Worm (Caenorhabditis elegans): ENCODE data around the gene F32A5.4.

The F32A5.4 gene

DNA sequence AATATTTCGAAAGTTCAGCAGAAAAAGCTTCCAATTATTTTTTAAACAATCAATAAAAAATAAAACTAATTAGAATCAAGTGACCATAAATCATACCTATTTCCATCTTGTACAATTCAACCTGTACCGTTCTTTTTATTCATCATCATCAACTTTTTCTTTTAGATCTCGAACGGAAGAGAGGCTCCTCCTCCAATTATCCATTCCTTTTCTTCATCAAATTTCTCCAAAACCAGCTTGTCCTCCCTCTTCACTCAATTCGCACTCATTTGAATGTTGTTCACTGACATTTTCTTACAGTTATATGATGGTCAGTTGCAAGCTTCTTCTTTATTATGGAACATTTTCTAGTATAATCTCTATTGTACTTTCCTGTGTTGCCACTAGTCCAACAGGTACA lies 32.9 kb downstream of the F32A5.4 start, which contains the start of gene C30G12.4:
C30G12.4 (plus strand) TSS at position 301 of the 400 bp plus-strand sequence.
- TF ChIP-seq C06A6.2 (GFP tag; conservative IDR thresholded peaks at IDR 0.05) (no peak), T07F8.4 (tag; optimal IDR thresholded peaks at IDR 0.05) (no peak), Y67H2A.10 (GFP tag; conservative IDR thresholded peaks at IDR 0.05) (no peak), hrde-1 (tag; optimal IDR thresholded peaks at IDR 0.05; ENCODE audit: borderline replicate concordance) (no peak), F49E8.2 (tag; optimal IDR thresholded peaks at IDR 0.05; ENCODE audit: insufficient read depth) (no peak), ceh-58 (GFP tag; IDR thresholded peaks at IDR 0.05) (no peak), F57C9.4 (tag; optimal IDR thresholded peaks at IDR 0.05) (no peak), lin-35 (GFP tag; optimal IDR thresholded peaks at IDR 0.05) (no peak), zfh-2 (GFP tag; conservative IDR thresholded peaks at IDR 0.05) (no peak), B0035.1 (tag; optimal IDR thresholded peaks at IDR 0.05) (no peak), rcor-1 (GFP tag; IDR thresholded peaks at IDR 0.05) (no peak), somi-1 (GFP tag; optimal IDR thresholded peaks at IDR 0.05) (no peak), B0261.1 (tag; optimal IDR thresholded peaks at IDR 0.05) (no peak), sea-2 (GFP tag; IDR thresholded peaks at IDR 0.05) (no peak), ztf-25 (GFP tag; IDR thresholded peaks at IDR 0.05) (no peak)

DNA sequence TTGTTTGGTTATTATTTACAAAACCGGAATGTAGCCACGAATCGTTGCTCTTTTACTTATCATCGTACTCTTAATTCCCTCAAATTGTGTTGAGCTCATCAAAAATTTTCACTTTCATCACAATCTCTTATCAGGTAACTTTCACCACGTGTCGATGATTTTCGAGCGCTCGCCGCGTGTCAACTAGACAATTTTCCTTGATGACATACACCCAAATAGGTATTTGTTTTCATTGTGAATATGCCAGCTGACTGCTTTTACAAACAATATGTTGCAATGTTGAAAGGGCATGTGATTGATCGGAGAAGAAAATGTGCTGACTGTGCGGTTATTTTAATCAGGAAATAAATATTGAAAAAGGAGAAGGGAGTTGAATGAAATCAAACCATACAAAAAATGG lies 35.7 kb downstream of the F32A5.4 start:
- TF ChIP-seq let-607 (tag; optimal IDR thresholded peaks at IDR 0.05) (peak in 1 of 2 experiments; percentile 4), pha-4 (tag; optimal IDR thresholded peaks at IDR 0.05) (peak; percentile 35), lsl-1 (GFP tag; optimal IDR thresholded peaks at IDR 0.05) (no peak), Y67H2A.10 (GFP tag; conservative IDR thresholded peaks at IDR 0.05) (no peak), nhr-80 (tag; optimal IDR thresholded peaks at IDR 0.05) (peak; percentile 76)

DNA sequence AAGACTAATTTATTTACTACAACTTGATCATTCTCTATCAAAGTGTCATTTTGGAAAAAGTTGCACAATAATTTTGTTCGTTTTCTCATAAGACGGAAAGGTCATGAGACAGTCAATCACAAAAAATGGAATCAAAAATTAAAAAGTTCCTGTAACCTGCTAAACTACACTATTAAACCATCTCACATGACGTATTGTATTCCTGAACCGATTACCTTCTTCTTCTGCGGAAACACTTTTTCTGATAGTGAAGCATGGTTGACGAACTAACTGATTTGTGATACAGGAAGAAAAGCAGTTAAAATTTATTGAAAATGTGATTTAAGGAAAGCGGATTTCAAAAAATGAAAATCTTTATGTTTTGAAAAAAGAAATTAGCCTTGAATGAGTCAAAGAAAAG lies 40.8 kb downstream of the F32A5.4 start:
- peak; percentile 62 for TF ChIP-seq nhr-80 (tag; optimal IDR thresholded peaks at IDR 0.05)
- TF ChIP-seq pbrm-1 (GFP tag; IDR thresholded peaks at IDR 0.05), result no peak

DNA sequence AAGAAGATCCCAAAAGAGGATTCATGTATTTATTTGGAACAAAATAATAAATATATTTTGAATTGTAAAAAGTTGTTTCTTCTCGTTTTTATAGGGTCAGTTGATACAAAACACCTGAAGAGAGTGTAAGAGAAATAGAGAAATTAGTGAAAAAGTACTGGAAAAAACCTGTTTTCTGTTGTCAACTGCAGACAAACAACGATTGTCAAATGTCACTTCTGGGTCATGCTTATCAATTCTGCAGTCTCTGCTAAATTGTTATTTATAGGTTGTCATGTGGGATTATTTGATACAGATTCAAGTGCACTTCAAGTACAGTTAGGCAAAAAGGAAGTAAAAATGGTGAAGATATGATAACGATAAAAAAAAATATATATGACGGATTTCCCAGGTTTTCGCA lies 43.6 kb downstream of the F32A5.4 start:
- peak; percentile 35 for TF ChIP-seq lin-40 (tag; optimal IDR thresholded peaks at IDR 0.05)
- no peak for TF ChIP-seq F55B11.4 (tag; optimal IDR thresholded peaks at IDR 0.05; ENCODE audit: borderline replicate concordance, insufficient read depth)

DNA sequence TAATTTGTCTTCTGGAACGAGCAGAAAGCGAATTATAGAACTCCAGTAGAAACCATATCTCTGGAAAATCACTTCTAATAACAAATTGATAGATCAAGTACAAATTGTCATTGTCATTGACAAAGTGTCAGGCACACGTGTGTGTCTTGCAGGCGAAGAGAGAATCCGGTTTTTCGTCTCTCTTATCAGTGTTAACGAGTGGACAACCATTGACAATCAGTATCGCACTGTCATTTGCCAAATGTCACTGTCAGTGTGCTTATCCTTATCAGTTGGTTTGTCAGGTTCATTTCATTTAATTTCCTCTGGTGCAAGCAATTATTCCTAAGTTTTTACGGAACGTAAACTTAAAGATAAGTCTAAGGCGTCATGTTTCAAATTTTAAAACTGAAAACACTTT lies 44.6 kb downstream of the F32A5.4 start:
- TF ChIP-seq pha-4 (tag; optimal IDR thresholded peaks at IDR 0.05) (no peak), nhr-80 (tag; optimal IDR thresholded peaks at IDR 0.05) (peak; percentile 56), F37B4.10 (GFP tag; IDR thresholded peaks at IDR 0.05) (no peak), nfya-2 (GFP tag; IDR thresholded peaks at IDR 0.05) (no peak)

DNA sequence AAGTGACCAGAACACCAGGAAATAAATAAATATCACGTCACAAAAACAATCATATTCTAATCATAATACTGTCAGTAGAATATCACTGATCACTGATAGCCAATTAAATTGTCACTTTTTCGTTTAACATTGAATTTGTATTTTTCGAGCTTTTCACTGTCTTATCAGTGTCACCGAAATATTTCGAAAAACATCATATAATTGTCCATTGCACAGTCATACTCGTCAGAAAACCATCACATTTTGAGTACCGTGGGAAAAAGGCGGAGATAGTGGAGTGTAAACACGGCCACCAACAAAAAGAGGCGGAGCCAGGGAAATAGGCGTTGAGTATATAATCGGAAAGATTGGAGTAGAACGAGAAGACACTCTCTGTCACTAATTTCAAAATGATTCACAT lies 48.3 kb downstream of the F32A5.4 start:
- no peak for TF ChIP-seq hsf-1 (GFP tag; IDR thresholded peaks at IDR 0.05)
- TF ChIP-seq nhr-80 (tag; optimal IDR thresholded peaks at IDR 0.05), result peak; percentile 90
- peak; percentile 67 for TF ChIP-seq ztf-22 (GFP tag; optimal IDR thresholded peaks at IDR 0.05)
- TF ChIP-seq let-607 (tag; optimal IDR thresholded peaks at IDR 0.05), result peak in 1 of 2 experiments; percentile 22
- peak; percentile 54 for TF ChIP-seq atf-7 (tag; optimal IDR thresholded peaks at IDR 0.05)

DNA sequence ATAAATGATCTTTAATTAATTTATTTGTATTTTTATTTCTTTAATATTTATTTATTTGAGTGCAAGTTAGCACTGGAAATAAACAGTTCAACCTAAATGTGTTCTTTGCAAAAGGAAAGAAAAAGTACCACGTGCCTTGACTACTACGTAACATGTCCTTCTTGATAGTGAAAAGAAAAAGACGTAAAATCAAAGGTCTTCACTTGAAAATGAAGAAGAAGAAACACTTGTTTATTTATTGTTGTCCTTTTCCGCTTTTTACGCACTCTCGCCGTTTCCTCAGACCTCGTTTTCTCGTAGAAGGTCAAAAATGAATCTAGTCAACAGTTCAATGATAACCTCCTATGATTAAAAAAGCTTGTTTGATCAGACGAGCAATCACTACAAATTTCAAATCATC lies 49.0 kb downstream of the F32A5.4 start:
- TF ChIP-seq rec-8 (tag; optimal IDR thresholded peaks at IDR 0.05) (no peak), lag-1 (GFP tag; IDR thresholded peaks at IDR 0.05) (no peak), hmg-1.2 (GFP tag; IDR thresholded peaks at IDR 0.05) (no peak), aptf-2 (GFP tag; conservative IDR thresholded peaks at IDR 0.05) (no peak), efl-1 (GFP tag; optimal IDR thresholded peaks at IDR 0.05) (no peak), F57A8.1 (GFP tag; optimal IDR thresholded peaks at IDR 0.05) (no peak), attf-6 (GFP tag; IDR thresholded peaks at IDR 0.05) (no peak), ets-4 (GFP tag; optimal IDR thresholded peaks at IDR 0.05) (no peak)
